Worm (Caenorhabditis elegans) whole organism, mixed stage, embryonic: ENCODE results near the gene F59B2.3.

Experiments
- ces-1 ChIP-seq: fragments of 150-350 bp; optimal IDR thresholded peaks from 2 replicates; lab custom pipeline; 2014; ENCODE audit warnings: missing biosample characterization, missing genetic modification reagents, missing genetic modification characterization
- drap-1 ChIP-seq: fragments of 200-800 bp; sonication (Bioruptor generic); optimal IDR thresholded peaks from 3 replicates; lab custom pipeline; 2018; ENCODE audit warnings: mild to moderate bottlenecking, missing genetic modification characterization, missing compliant biosample characterization
- lin-32 ChIP-seq: fragments of 200-800 bp; sonication (Bioruptor generic); optimal IDR thresholded peaks from 2 replicates; lab custom pipeline; 2018; ENCODE audit warnings: mild to moderate bottlenecking, missing genetic modification characterization, missing compliant biosample characterization
- nhr-12 ChIP-seq: fragments of 150-350 bp; optimal IDR thresholded peaks from 2 replicates; lab custom pipeline; 2014; ENCODE audit warnings: missing biosample characterization, missing genetic modification characterization
- nhr-237 ChIP-seq: fragments of 150-350 bp; optimal IDR thresholded peaks from 2 replicates; lab custom pipeline; 2014; ENCODE audit warnings: missing biosample characterization, missing genetic modification characterization
- snpc-4 ChIP-seq: fragments of 150-350 bp; optimal IDR thresholded peaks from 2 replicates; lab custom pipeline; 2014; ENCODE audit warnings: missing biosample characterization, missing genetic modification characterization
- ztf-11 ChIP-seq: fragments of 150-350 bp; optimal IDR thresholded peaks from 2 replicates; lab custom pipeline; 2014; ENCODE audit warnings: missing biosample characterization, missing genetic modification characterization

ce11 chrIII:8973163-8973562 lies 26.4 kb downstream of the F59B2.3 start:
- TF ChIP-seq nhr-237 (tag; lab: Kevin White, UChicago) (no peak), lin-32 (GFP tag; lab: Kevin White, UChicago) (no peak), ztf-11 (tag; lab: Kevin White, UChicago) (no peak), ces-1 (GFP tag; lab: Kevin White, UChicago) (peak; percentile 28), snpc-4 (no peak), nhr-12 (tag; lab: Kevin White, UChicago) (no peak), drap-1 (no peak)
